Worm (Caenorhabditis elegans) whole organism, L2 larva: Measurements from ENCODE around the gene grld-1.

Source experiments
- blmp-1 ChIP-seq: sonication (generic microtip); optimal IDR thresholded peaks from 2 replicates; lab custom pipeline; 2017; ENCODE audit warnings: missing genetic modification characterization, mild to moderate bottlenecking, missing compliant biosample characterization, antibody characterized with exemption, moderate library complexity; ENCODE audit not compliant: insufficient read depth
- gmeb-1 ChIP-seq: fragments of 150-350 bp; optimal IDR thresholded peaks from 2 replicates; lab custom pipeline; 2014; ENCODE audit warnings: missing biosample characterization, missing genetic modification characterization
- lsy-2 ChIP-seq, 2 experiments: fragments of 150-350 bp in 1 of 2; sonication (generic microtip) in 1 of 2; optimal IDR thresholded peaks; 2 replicates each; lab custom pipeline; 2014 to 2017; ENCODE audit warnings: missing biosample characterization in 2 of 2, missing genetic modification characterization in 2 of 2
- nhr-129 ChIP-seq: fragments of 150-350 bp; optimal IDR thresholded peaks from 2 replicates; lab custom pipeline; 2014; ENCODE audit warnings: missing biosample characterization, missing genetic modification characterization
- nhr-23 ChIP-seq: fragments of 150-350 bp; optimal IDR thresholded peaks from 2 replicates; lab custom pipeline; 2014; ENCODE audit warnings: missing biosample characterization, missing genetic modification reagents, missing genetic modification characterization
- peb-1 ChIP-seq: fragments of 150-350 bp; optimal IDR thresholded peaks from 2 replicates; lab custom pipeline; 2014; ENCODE audit warnings: missing biosample characterization, missing genetic modification characterization
- sem-4 ChIP-seq: fragments of 150-350 bp; optimal IDR thresholded peaks from 2 replicates; lab custom pipeline; 2014; ENCODE audit warnings: missing biosample characterization, missing genetic modification reagents, missing genetic modification characterization
- unc-39 ChIP-seq: fragments of 150-350 bp; optimal IDR thresholded peaks from 2 replicates; lab custom pipeline; 2014; ENCODE audit warnings: missing biosample characterization, missing genetic modification characterization
- ztf-4 ChIP-seq: fragments of 150-350 bp; optimal IDR thresholded peaks from 2 replicates; lab custom pipeline; 2014; ENCODE audit warnings: missing biosample characterization, missing genetic modification characterization

Gene grld-1

ce11 chrIV:73175-73574 is 52.6 kb downstream of the grld-1 start:
- no peak for TF ChIP-seq sem-4 (tag; lab: Kevin White, UChicago)
- no peak for TF ChIP-seq unc-39 (tag; lab: Kevin White, UChicago)
- no peak for TF ChIP-seq ztf-4
- TF ChIP-seq nhr-23 (tag; lab: Kevin White, UChicago) = no peak
- no peak for TF ChIP-seq blmp-1 (tag; lab: Kevin White, UChicago)
- no peak for TF ChIP-seq peb-1 (tag; lab: Kevin White, UChicago)
- TF ChIP-seq gmeb-1 (tag; lab: Kevin White, UChicago) = no peak
- no peak for TF ChIP-seq lsy-2 (tag; optimal IDR thresholded peaks at IDR 0.05; lab: Kevin White, UChicago)
- no peak for TF ChIP-seq nhr-129 (tag; lab: Kevin White, UChicago)
- TF ChIP-seq, all 48 proteins: peak for 0
